Worm (Caenorhabditis elegans): ENCODE data around the gene F17C11.22.

The F17C11.22 gene

ce11 chrV:10944903-10945302 lies 25.1 kb downstream of the F17C11.22 start:
- TF ChIP-seq B0310.2 (tag; optimal IDR thresholded peaks at IDR 0.05), result no peak
- no peak for TF ChIP-seq flt-1 (GFP tag; IDR thresholded peaks at IDR 0.05)
- TF ChIP-seq ets-7 (tag; optimal IDR thresholded peaks at IDR 0.05), result no peak
- TF ChIP-seq sea-1 (GFP tag; conservative IDR thresholded peaks at IDR 0.05), result no peak
- TF ChIP-seq tbx-37 (GFP tag; conservative IDR thresholded peaks at IDR 0.05), result no peak
- TF ChIP-seq aly-1 (tag; optimal IDR thresholded peaks at IDR 0.05), result no peak
- no peak for TF ChIP-seq hmg-4 (GFP tag; optimal IDR thresholded peaks at IDR 0.05)
- TF ChIP-seq tbx-11 (GFP tag; IDR thresholded peaks at IDR 0.05), result no peak
- TF ChIP-seq hnd-1 (tag; optimal IDR thresholded peaks at IDR 0.05), result no peak
- no peak for TF ChIP-seq tra-4 (tag; optimal IDR thresholded peaks at IDR 0.05)
- no peak for TF ChIP-seq ceh-13 (GFP tag; optimal IDR thresholded peaks at IDR 0.05)
- no peak for TF ChIP-seq pes-1 (GFP tag; IDR thresholded peaks at IDR 0.05)

ce11 chrV:10942161-10942560 lies 27.8 kb downstream of the F17C11.22 start, which contains the start of gene zip-9:
Gene zip-9 (plus strand): TSS chrV:10942461.
- TF ChIP-seq ceh-36 (tag; optimal IDR thresholded peaks at IDR 0.05), result no peak
- no peak for TF ChIP-seq tra-4 (tag; optimal IDR thresholded peaks at IDR 0.05)
- no peak for TF ChIP-seq scrt-1 (GFP tag; IDR thresholded peaks at IDR 0.05)
- TF ChIP-seq tbx-11 (GFP tag; IDR thresholded peaks at IDR 0.05), result no peak
- TF ChIP-seq tbx-37 (GFP tag; conservative IDR thresholded peaks at IDR 0.05), result no peak
- TF ChIP-seq ets-7 (tag; optimal IDR thresholded peaks at IDR 0.05), result no peak
- TF ChIP-seq hmg-4 (GFP tag; optimal IDR thresholded peaks at IDR 0.05), result no peak
- no peak for TF ChIP-seq hnd-1 (tag; optimal IDR thresholded peaks at IDR 0.05)
- TF ChIP-seq flt-1 (GFP tag; IDR thresholded peaks at IDR 0.05), result no peak
- no peak for TF ChIP-seq pes-1 (GFP tag; IDR thresholded peaks at IDR 0.05)
- no peak for TF ChIP-seq aly-1 (tag; optimal IDR thresholded peaks at IDR 0.05)
- no peak for TF ChIP-seq ama-1 (optimal IDR thresholded peaks at IDR 0.05)
- no peak for TF ChIP-seq F13C5.2 (tag; optimal IDR thresholded peaks at IDR 0.05)
- no peak for TF ChIP-seq sea-1 (GFP tag; conservative IDR thresholded peaks at IDR 0.05)

ce11 chrV:10941150-10941549 lies 28.8 kb downstream of the F17C11.22 start, which contains the start of gene F17C11.26:
Gene F17C11.26 (plus strand): TSS chrV:10941450.
- TF ChIP-seq tbx-11 (GFP tag; IDR thresholded peaks at IDR 0.05) (no peak), ceh-36 (tag; optimal IDR thresholded peaks at IDR 0.05) (no peak), tra-4 (tag; optimal IDR thresholded peaks at IDR 0.05) (no peak), hmg-4 (GFP tag; optimal IDR thresholded peaks at IDR 0.05) (no peak), B0310.2 (tag; optimal IDR thresholded peaks at IDR 0.05) (no peak), sea-1 (GFP tag; conservative IDR thresholded peaks at IDR 0.05) (no peak), flt-1 (GFP tag; IDR thresholded peaks at IDR 0.05) (no peak), F13C5.2 (tag; optimal IDR thresholded peaks at IDR 0.05) (no peak), hnd-1 (tag; optimal IDR thresholded peaks at IDR 0.05) (no peak), aly-1 (tag; optimal IDR thresholded peaks at IDR 0.05) (no peak), ama-1 (optimal IDR thresholded peaks at IDR 0.05) (no peak), ets-7 (tag; optimal IDR thresholded peaks at IDR 0.05) (no peak), hmbx-1 (tag; optimal IDR thresholded peaks at IDR 0.05) (no peak), ceh-13 (GFP tag; optimal IDR thresholded peaks at IDR 0.05) (no peak), scrt-1 (GFP tag; IDR thresholded peaks at IDR 0.05) (no peak)

- TF ChIP-seq hmg-4 (GFP tag; optimal IDR thresholded peaks at IDR 0.05), result no peak
- TF ChIP-seq B0310.2 (tag; optimal IDR thresholded peaks at IDR 0.05), result no peak
- TF ChIP-seq ama-1 (optimal IDR thresholded peaks at IDR 0.05), result no peak
- TF ChIP-seq hnd-1 (tag; optimal IDR thresholded peaks at IDR 0.05), result no peak
- no peak for TF ChIP-seq hmbx-1 (tag; optimal IDR thresholded peaks at IDR 0.05)
- TF ChIP-seq F13C5.2 (tag; optimal IDR thresholded peaks at IDR 0.05), result no peak
- no peak for TF ChIP-seq ets-7 (tag; optimal IDR thresholded peaks at IDR 0.05)
- TF ChIP-seq aly-1 (tag; optimal IDR thresholded peaks at IDR 0.05), result no peak
These were observed 29.4 kb downstream of the F17C11.22 start for ce11 chrV:10940571-10940991.

- TF ChIP-seq tbx-11 (GFP tag; IDR thresholded peaks at IDR 0.05), result no peak
- no peak for TF ChIP-seq ama-1 (optimal IDR thresholded peaks at IDR 0.05)
- TF ChIP-seq ceh-36 (tag; optimal IDR thresholded peaks at IDR 0.05), result no peak
These were observed 29.9 kb downstream of the F17C11.22 start for ce11 chrV:10939990-10940570.

- no peak for TF ChIP-seq pes-1 (GFP tag; IDR thresholded peaks at IDR 0.05)
- no peak for TF ChIP-seq B0310.2 (tag; optimal IDR thresholded peaks at IDR 0.05)
- TF ChIP-seq ama-1 (optimal IDR thresholded peaks at IDR 0.05), result no peak
- TF ChIP-seq scrt-1 (GFP tag; IDR thresholded peaks at IDR 0.05), result no peak
- no peak for TF ChIP-seq aly-1 (tag; optimal IDR thresholded peaks at IDR 0.05)
- TF ChIP-seq flt-1 (GFP tag; IDR thresholded peaks at IDR 0.05), result no peak
- no peak for TF ChIP-seq tra-4 (tag; optimal IDR thresholded peaks at IDR 0.05)
- TF ChIP-seq F13C5.2 (tag; optimal IDR thresholded peaks at IDR 0.05), result no peak
- no peak for TF ChIP-seq hmbx-1 (tag; optimal IDR thresholded peaks at IDR 0.05)
- no peak for TF ChIP-seq hnd-1 (tag; optimal IDR thresholded peaks at IDR 0.05)
- no peak for TF ChIP-seq ceh-36 (tag; optimal IDR thresholded peaks at IDR 0.05)
- TF ChIP-seq ceh-13 (GFP tag; optimal IDR thresholded peaks at IDR 0.05), result no peak
- TF ChIP-seq tbx-37 (GFP tag; conservative IDR thresholded peaks at IDR 0.05), result no peak
These were observed 31.2 kb downstream of the F17C11.22 start, which contains the start of gene F17C11.11 for ce11 chrV:10938739-10939138. Gene F17C11.11 (minus strand): TSS chrV:10938817.

ce11 chrV:10937294-10937693 lies 32.7 kb downstream of the F17C11.22 start:
- no peak for TF ChIP-seq ceh-36 (tag; optimal IDR thresholded peaks at IDR 0.05)
- TF ChIP-seq tra-4 (tag; optimal IDR thresholded peaks at IDR 0.05), result no peak
- no peak for TF ChIP-seq B0310.2 (tag; optimal IDR thresholded peaks at IDR 0.05)
- no peak for TF ChIP-seq ets-7 (tag; optimal IDR thresholded peaks at IDR 0.05)
- no peak for TF ChIP-seq aly-1 (tag; optimal IDR thresholded peaks at IDR 0.05)
- no peak for TF ChIP-seq hnd-1 (tag; optimal IDR thresholded peaks at IDR 0.05)
- no peak for TF ChIP-seq sea-1 (GFP tag; conservative IDR thresholded peaks at IDR 0.05)
- no peak for TF ChIP-seq pes-1 (GFP tag; IDR thresholded peaks at IDR 0.05)
- TF ChIP-seq hmg-4 (GFP tag; optimal IDR thresholded peaks at IDR 0.05), result no peak
- no peak for TF ChIP-seq tbx-37 (GFP tag; conservative IDR thresholded peaks at IDR 0.05)
- no peak for TF ChIP-seq scrt-1 (GFP tag; IDR thresholded peaks at IDR 0.05)
- TF ChIP-seq ama-1 (optimal IDR thresholded peaks at IDR 0.05), result no peak
- TF ChIP-seq hmbx-1 (tag; optimal IDR thresholded peaks at IDR 0.05), result no peak
- no peak for TF ChIP-seq flt-1 (GFP tag; IDR thresholded peaks at IDR 0.05)
- no peak for TF ChIP-seq ceh-13 (GFP tag; optimal IDR thresholded peaks at IDR 0.05)
- TF ChIP-seq tbx-11 (GFP tag; IDR thresholded peaks at IDR 0.05), result no peak
- TF ChIP-seq F13C5.2 (tag; optimal IDR thresholded peaks at IDR 0.05), result no peak

All from whole organism, early embryonic.